Worm (Caenorhabditis elegans): ENCODE results near the gene F02A9.7.

The F02A9.7 gene

DNA sequence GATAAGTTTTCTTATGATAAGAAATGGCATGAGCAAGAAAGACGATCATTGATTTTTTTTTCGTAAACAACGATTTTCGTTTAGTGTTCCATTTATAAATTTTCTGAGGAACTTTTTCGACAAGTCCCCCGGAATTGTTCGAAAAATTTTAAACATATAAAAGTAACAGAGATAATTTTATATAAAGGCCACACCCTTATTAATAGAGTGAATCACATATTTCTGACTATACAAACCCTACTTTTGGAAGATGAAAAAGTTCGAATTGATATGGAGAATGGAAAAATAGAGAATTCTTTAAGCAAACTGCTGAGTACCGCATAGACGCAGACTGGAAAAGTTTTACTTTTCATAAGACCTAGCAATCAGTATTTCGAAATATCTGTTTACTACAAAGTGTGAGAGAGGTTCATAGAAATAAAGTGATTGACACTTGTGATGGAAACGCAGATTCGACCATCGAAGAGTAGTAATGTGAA is 24.3 kb downstream of the F02A9.7 start (continued):
- peak; percentile 64 for TF ChIP-seq xbp-1 (tag; optimal IDR thresholded peaks at IDR 0.05)
- peak; percentile 47 for TF ChIP-seq snpc-4 (tag; optimal IDR thresholded peaks at IDR 0.05)
- TF ChIP-seq lin-15B (tag; optimal IDR thresholded peaks at IDR 0.05): peak; percentile 23
- TF ChIP-seq aha-1 (tag; optimal IDR thresholded peaks at IDR 0.05): no peak
- TF ChIP-seq F16B12.6 (tag; optimal IDR thresholded peaks at IDR 0.05): peak; percentile 30
- peak; percentile 97 for TF ChIP-seq ama-1 (optimal IDR thresholded peaks at IDR 0.05)
- no peak for TF ChIP-seq nhr-28 (tag; optimal IDR thresholded peaks at IDR 0.05)
- no peak for TF ChIP-seq unc-98 (GFP tag; IDR thresholded peaks at IDR 0.05)
- no peak for TF ChIP-seq lin-39 (tag; optimal IDR thresholded peaks at IDR 0.05)

DNA sequence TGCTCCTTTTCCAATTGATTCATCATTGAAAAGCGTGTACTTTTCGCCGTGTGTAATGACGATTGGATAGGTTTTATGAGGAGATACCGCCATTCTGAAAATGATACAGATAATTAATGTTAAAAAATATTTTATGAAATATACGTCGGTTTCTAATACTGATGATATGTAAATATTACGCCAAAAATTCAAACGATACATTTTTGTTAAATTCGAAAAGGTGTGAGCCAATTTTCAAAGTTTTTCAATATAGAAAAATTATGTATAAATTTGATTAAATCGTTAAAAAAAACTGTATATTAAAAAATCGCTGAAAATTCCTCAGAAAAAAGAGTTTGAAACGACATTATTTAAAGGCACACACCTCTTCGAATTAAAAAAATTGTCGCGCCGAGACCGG is 24.8 kb downstream of the F02A9.7 start, which contains the start of gene ikke-1:
TSS of gene ikke-1 (minus strand) at position 101 of the 400 bp plus-strand sequence.
- TF ChIP-seq pqm-1 (tag; optimal IDR thresholded peaks at IDR 0.05): no peak
- no peak for TF ChIP-seq hlh-17 (GFP tag; optimal IDR thresholded peaks at IDR 0.05; ENCODE audit: borderline replicate concordance)
- TF ChIP-seq unc-30 (tag; optimal IDR thresholded peaks at IDR 0.05): no peak
- no peak for TF ChIP-seq nhr-76 (tag; optimal IDR thresholded peaks at IDR 0.05)
- TF ChIP-seq nhr-71 (tag; optimal IDR thresholded peaks at IDR 0.05): no peak
- no peak for TF ChIP-seq tlp-1 (tag; optimal IDR thresholded peaks at IDR 0.05)
- TF ChIP-seq zag-1 (tag; optimal IDR thresholded peaks at IDR 0.05): no peak
- no peak for TF ChIP-seq lin-13 (GFP tag; optimal IDR thresholded peaks at IDR 0.05)
- TF ChIP-seq jun-1 (tag; optimal IDR thresholded peaks at IDR 0.05): no peak
- TF ChIP-seq ceh-82 (tag; optimal IDR thresholded peaks at IDR 0.05): no peak
- no peak for TF ChIP-seq C16A3.4 (tag; optimal IDR thresholded peaks at IDR 0.05)
- TF ChIP-seq pag-3 (tag; optimal IDR thresholded peaks at IDR 0.05; ENCODE audit: borderline replicate concordance, insufficient read depth): no peak
- TF ChIP-seq hpl-2 (GFP tag; optimal IDR thresholded peaks at IDR 0.05): no peak
- TF ChIP-seq C04F5.9 (tag; optimal IDR thresholded peaks at IDR 0.05): no peak
- no peak for TF ChIP-seq nhr-47 (tag; optimal IDR thresholded peaks at IDR 0.05)
- TF ChIP-seq lsy-2 (tag; optimal IDR thresholded peaks at IDR 0.05): no peak
- no peak for TF ChIP-seq mep-1 (tag; optimal IDR thresholded peaks at IDR 0.05)
- TF ChIP-seq sup-37 (GFP tag; optimal IDR thresholded peaks at IDR 0.05): no peak

DNA sequence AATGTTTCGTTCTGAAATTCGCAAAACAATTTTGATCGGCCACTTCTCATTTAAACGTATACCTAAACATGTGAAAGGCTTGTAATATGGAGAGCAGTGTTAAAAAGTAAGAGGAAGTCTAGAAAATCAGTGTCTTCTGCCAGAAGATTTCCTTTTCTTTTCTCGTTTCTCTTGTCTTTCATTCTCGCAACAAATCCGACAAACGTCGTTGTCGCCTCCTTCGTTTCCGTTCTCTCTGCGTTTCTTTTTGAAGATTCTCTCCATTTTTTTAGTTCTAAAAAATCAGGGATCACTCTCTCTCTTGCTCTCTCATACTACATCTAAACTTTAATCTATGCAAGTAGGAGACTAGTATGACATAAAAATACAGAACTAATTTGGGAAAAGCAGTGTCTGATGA is 28.2 kb downstream of the F02A9.7 start:
- TF ChIP-seq ceh-8 (GFP tag; optimal IDR thresholded peaks at IDR 0.05) (no peak), fkh-10 (GFP tag; optimal IDR thresholded peaks at IDR 0.05) (peak; percentile 57)

DNA sequence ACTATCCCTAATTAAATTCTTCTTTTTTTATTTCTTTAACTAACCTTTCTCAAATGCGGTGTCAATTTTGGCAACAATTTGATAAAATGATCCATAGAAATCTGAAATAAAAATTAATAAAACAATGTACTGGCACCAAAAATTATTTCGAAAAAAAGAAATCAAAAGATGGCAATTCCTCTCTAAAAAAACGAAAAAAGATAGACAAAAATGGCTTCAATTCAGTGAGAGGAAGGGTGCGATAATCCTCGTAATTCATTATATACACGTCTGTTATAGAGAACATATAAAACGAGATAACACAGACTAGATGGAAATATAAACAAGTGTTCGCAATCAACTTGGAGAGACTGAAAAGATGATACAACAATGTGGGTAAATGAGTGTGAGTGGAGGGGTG is 29.6 kb downstream of the F02A9.7 start, which contains the start of gene R107.2:
TSS of gene R107.2 (minus strand) at position 101 of the 400 bp plus-strand sequence.
- no peak for TF ChIP-seq hlh-4 (tag; optimal IDR thresholded peaks at IDR 0.05)
- no peak for TF ChIP-seq blmp-1 (tag; optimal IDR thresholded peaks at IDR 0.05)
- TF ChIP-seq hpl-2 (GFP tag; optimal IDR thresholded peaks at IDR 0.05): no peak

ce11 chrIII:9043200-9043599 is 32.2 kb downstream of the F02A9.7 start, which contains the start of gene nac-2:
Gene nac-2 (minus strand): TSS chrIII:9043300.
- TF ChIP-seq fkh-4 (tag; optimal IDR thresholded peaks at IDR 0.05; ENCODE audit: borderline replicate concordance) (no peak), nhr-77 (tag; optimal IDR thresholded peaks at IDR 0.05) (no peak), efl-1 (optimal IDR thresholded peaks at IDR 0.05) (no peak), efl-1 (GFP tag; optimal IDR thresholded peaks at IDR 0.05 in 1 of 2) (no peak), jun-1 (tag; optimal IDR thresholded peaks at IDR 0.05) (no peak), lin-39 (tag; optimal IDR thresholded peaks at IDR 0.05) (no peak), lsy-2 (tag; optimal IDR thresholded peaks at IDR 0.05) (no peak), zag-1 (tag; optimal IDR thresholded peaks at IDR 0.05) (no peak), nhr-47 (tag; optimal IDR thresholded peaks at IDR 0.05) (no peak), zip-4 (GFP tag; optimal IDR thresholded peaks at IDR 0.05) (no peak), nhr-19 (GFP tag; conservative IDR thresholded peaks at IDR 0.05) (no peak), aha-1 (tag; optimal IDR thresholded peaks at IDR 0.05) (no peak), sox-4 (tag; optimal IDR thresholded peaks at IDR 0.05) (no peak), vab-15 (tag; optimal IDR thresholded peaks at IDR 0.05) (no peak), nhr-85 (tag) (no peak), pag-3 (tag; optimal IDR thresholded peaks at IDR 0.05; ENCODE audit: borderline replicate concordance, insufficient read depth) (no peak), tbx-2 (tag; optimal IDR thresholded peaks at IDR 0.05) (no peak), rnt-1 (tag; optimal IDR thresholded peaks at IDR 0.05) (no peak), nhr-12 (tag; optimal IDR thresholded peaks at IDR 0.05) (no peak), dsc-1 (tag; optimal IDR thresholded peaks at IDR 0.05) (no peak), hlh-4 (tag; optimal IDR thresholded peaks at IDR 0.05) (no peak)
